Fruit fly (Drosophila melanogaster) S2 (cell line): ENCODE data around the gene spdi.

Source experiments
- CG8478 ChIP-seq: fragments of >200 bp; optimal IDR thresholded peaks from 2 replicates; lab custom pipeline; 2018
- CTCF ChIP-seq, 2 experiments: fragments of >200 bp; optimal IDR thresholded peaks; 2 replicates each; lab custom pipeline; 2018

DNA sequence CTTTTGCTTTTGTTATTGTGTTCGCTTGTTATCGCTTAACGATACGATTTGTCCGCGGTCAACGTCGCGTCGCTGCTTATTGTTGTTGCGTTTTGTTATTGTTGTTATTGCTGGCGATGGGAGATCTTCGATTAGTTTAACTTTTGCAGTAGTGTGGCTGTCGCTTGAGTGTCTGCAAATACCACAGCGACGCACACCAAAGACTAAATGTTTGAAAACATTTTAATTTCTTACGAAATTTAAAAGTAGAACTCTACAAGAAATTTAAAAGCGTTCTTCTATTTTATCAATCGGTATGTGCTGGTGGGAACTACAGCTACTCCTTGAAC lies at the start of gene spdi:
- TF ChIP-seq CG8478 (lab: Kevin White, UChicago), result no peak
- no peak for TF ChIP-seq CTCF (optimal IDR thresholded peaks at IDR 0.05; lab: Kevin White, UChicago)
